Worm (Caenorhabditis elegans): ENCODE data around the gene Y110A2AL.10.

Gene Y110A2AL.10

ce11 chrII:2871816-2872215 lies at the start of gene Y110A2AL.10:
Y110A2AL.10 (minus strand) TSS chrII:2871916.
- TF ChIP-seq cog-1 (tag; optimal IDR thresholded peaks at IDR 0.05) = no peak
- TF ChIP-seq med-1 (GFP tag; optimal IDR thresholded peaks at IDR 0.05; ENCODE audit: insufficient read depth) = no peak
- no peak for TF ChIP-seq T22C8.4 (GFP tag; IDR thresholded peaks at IDR 0.05)
- TF ChIP-seq tab-1 (GFP tag; IDR thresholded peaks at IDR 0.05) = no peak
- TF ChIP-seq ref-1 (GFP tag; conservative IDR thresholded peaks at IDR 0.05) = no peak
- no peak for TF ChIP-seq flt-1 (GFP tag; IDR thresholded peaks at IDR 0.05)
- no peak for TF ChIP-seq ztf-23 (GFP tag; IDR thresholded peaks at IDR 0.05)
- no peak for TF ChIP-seq klf-2 (GFP tag; conservative IDR thresholded peaks at IDR 0.05)
- no peak for TF ChIP-seq ztf-29 (GFP tag; IDR thresholded peaks at IDR 0.05)

- TF ChIP-seq tab-1 (GFP tag; IDR thresholded peaks at IDR 0.05) (no peak), cog-1 (tag; optimal IDR thresholded peaks at IDR 0.05) (no peak), ref-1 (GFP tag; conservative IDR thresholded peaks at IDR 0.05) (no peak)
Measured at ce11 chrII:2920817-2921458, 49.2 kb upstream of the Y110A2AL.10 start.

DNA sequence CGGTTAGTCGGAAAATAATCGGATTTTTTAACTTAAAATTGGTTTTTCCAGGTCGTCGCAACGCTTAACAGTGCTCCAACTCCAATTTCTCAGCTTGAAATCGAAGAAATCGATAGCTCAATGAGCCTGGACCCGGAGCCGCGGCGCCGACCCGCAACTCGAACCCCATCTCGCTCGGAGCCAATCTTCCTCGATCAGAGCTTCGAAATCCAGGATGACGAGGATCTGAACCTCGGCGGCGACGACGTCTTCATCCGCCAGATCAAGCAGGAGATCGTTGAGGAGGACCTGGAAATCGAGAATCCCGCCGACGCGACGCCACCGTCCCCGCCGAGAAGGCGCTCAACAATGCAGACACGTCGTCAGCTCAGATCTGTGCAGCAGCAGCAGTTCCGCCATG lies 48.5 kb upstream of the Y110A2AL.10 start:
- TF ChIP-seq ztf-23 (GFP tag; IDR thresholded peaks at IDR 0.05) (no peak), cog-1 (tag; optimal IDR thresholded peaks at IDR 0.05) (no peak), tab-1 (GFP tag; IDR thresholded peaks at IDR 0.05) (no peak), klf-2 (GFP tag; conservative IDR thresholded peaks at IDR 0.05) (no peak), med-1 (GFP tag; optimal IDR thresholded peaks at IDR 0.05; ENCODE audit: insufficient read depth) (no peak), ref-1 (GFP tag; conservative IDR thresholded peaks at IDR 0.05) (no peak), flt-1 (GFP tag; IDR thresholded peaks at IDR 0.05) (no peak), ztf-29 (GFP tag; IDR thresholded peaks at IDR 0.05) (no peak), T22C8.4 (GFP tag; IDR thresholded peaks at IDR 0.05) (no peak)

DNA sequence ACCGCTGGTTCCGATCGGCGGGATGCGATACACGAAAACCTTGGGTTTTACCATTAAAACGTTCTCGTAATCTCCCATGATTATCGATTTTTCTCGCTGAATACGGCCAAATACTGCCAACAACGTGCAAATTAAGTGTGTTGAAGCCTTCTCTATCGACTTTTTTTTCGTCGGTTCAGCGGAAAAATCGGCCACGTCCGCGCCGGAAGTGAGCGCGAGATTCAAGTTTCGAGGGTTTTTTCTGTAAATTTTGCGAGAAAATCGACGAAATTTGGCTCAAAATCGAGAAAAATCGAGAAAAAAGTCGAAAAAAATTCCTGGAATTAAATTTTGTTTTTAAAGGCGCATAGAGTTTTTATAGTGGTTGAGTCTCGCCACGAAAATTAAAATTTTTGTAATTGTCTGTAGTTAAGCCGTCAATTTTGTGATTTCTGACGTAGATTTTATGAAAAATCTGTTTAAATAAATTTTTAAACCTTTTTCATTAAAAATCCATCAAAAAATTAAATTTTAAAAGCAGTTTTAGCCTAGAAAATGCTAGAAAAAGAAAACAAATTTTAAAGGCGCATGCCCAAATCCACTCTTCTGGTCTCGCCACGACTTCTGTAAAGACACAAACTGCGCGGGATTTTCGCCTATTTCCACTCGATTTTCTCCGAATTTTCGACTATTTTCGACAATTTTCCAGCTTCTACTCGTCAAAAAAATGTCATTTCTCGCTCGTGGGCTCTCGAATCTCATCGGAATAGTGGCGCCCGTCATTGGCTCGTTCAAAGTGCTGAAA lies 47.5 kb upstream of the Y110A2AL.10 start, which contains the start of the genes ncap-1 and Y110A2AR.1:
Gene ncap-1, minus strand, starts transcription at position 241 of the 784 bp plus-strand sequence.
Gene Y110A2AR.1, plus strand, starts transcription at position 637 of the 784 bp plus-strand sequence.
- no peak for TF ChIP-seq flt-1 (GFP tag; IDR thresholded peaks at IDR 0.05)
- 0 out of 2 replicates have a peak, but pooled peaks have one; percentile 10 for TF ChIP-seq T22C8.4 (GFP tag; IDR thresholded peaks at IDR 0.05)

ce11 chrII:2913505-2913904 lies 41.8 kb upstream of the Y110A2AL.10 start, which contains the start of gene ubc-15:
ubc-15 (minus strand) TSS chrII:2913605.
- TF ChIP-seq flt-1 (GFP tag; IDR thresholded peaks at IDR 0.05) (no peak), T22C8.4 (GFP tag; IDR thresholded peaks at IDR 0.05) (no peak)

DNA sequence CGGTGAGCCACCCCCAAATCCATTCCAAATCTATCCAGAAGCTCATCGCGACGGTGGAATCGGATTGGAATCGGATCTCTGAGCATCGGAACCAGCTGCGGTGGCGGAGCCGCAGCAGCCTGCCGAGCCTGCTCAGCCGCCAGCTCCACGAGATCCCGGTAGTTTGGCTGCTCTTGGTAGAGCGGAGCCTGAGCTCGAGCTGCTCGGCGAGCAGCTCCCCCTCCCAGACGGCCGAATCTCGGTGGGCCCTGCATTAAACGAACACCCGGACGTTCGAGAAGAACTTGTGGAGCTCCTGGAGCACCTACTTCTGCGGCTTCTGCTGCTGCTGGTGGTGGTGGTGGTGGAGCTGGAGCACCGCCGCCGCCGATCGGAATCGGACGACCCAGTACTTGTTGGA lies 32.0 kb upstream of the Y110A2AL.10 start:
- TF ChIP-seq klf-2 (GFP tag; conservative IDR thresholded peaks at IDR 0.05) = no peak
- no peak for TF ChIP-seq ztf-23 (GFP tag; IDR thresholded peaks at IDR 0.05)
- no peak for TF ChIP-seq med-1 (GFP tag; optimal IDR thresholded peaks at IDR 0.05; ENCODE audit: insufficient read depth)
- TF ChIP-seq tab-1 (GFP tag; IDR thresholded peaks at IDR 0.05) = no peak
- no peak for TF ChIP-seq flt-1 (GFP tag; IDR thresholded peaks at IDR 0.05)
- TF ChIP-seq ztf-29 (GFP tag; IDR thresholded peaks at IDR 0.05) = no peak
- no peak for TF ChIP-seq cog-1 (tag; optimal IDR thresholded peaks at IDR 0.05)
- no peak for TF ChIP-seq T22C8.4 (GFP tag; IDR thresholded peaks at IDR 0.05)

- TF ChIP-seq med-1 (GFP tag; optimal IDR thresholded peaks at IDR 0.05; ENCODE audit: insufficient read depth) (no peak), ztf-23 (GFP tag; IDR thresholded peaks at IDR 0.05) (no peak), ref-1 (GFP tag; conservative IDR thresholded peaks at IDR 0.05) (no peak), cog-1 (tag; optimal IDR thresholded peaks at IDR 0.05) (no peak), klf-2 (GFP tag; conservative IDR thresholded peaks at IDR 0.05) (no peak), T22C8.4 (GFP tag; IDR thresholded peaks at IDR 0.05) (peak; percentile 61; the same call in 1 of the 2 replicates)
Measured at ce11 chrII:2901158-2901557, 29.4 kb upstream of the Y110A2AL.10 start.

DNA sequence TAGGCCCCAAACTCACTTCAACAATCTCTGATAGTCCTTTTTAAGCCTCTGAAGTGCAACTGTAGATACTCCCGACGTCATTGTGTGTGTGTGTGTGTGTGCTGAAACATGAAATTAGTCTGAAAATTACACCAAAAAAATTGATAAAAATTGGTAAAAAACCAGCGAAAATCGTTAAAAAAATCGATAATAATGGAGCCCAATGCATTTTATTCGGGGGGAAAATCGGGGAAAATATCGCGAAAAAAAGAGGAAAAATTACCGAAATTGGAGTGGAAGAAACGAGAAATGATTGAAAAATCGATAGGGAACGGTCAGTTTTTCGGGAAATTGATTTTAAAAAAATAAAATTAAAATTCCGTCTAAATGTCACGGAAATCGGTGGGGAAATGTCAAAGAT lies 28.5 kb upstream of the Y110A2AL.10 start, which contains the start of gene ubc-26:
Gene ubc-26, minus strand, starts transcription at position 101 of the 400 bp plus-strand sequence.
- TF ChIP-seq flt-1 (GFP tag; IDR thresholded peaks at IDR 0.05) (no peak), cog-1 (tag; optimal IDR thresholded peaks at IDR 0.05) (no peak), T22C8.4 (GFP tag; IDR thresholded peaks at IDR 0.05) (no peak), klf-2 (GFP tag; conservative IDR thresholded peaks at IDR 0.05) (no peak)

DNA sequence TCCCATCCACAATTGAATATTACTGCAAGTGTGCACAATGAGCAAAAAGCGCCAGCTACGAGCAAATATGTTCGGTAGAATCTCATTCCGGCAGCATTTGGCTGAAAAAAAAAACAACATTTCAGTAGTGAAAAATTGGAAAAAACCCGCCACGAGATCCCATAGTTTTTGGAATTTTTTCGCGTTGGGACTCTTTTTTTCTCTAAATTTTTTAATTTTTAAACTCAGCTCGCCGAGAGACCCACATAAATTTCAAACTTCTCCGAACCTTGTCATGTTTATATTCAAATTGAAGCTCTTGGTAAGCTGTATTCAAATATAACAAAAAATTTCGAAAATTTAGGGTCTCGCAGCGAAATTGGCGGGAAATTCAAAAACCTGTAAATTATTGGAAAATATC lies 22.6 kb upstream of the Y110A2AL.10 start, which contains the start of gene sqv-2:
Gene sqv-2, minus strand, starts transcription at position 101 of the 400 bp plus-strand sequence.
- TF ChIP-seq flt-1 (GFP tag; IDR thresholded peaks at IDR 0.05) = no peak
- no peak for TF ChIP-seq ref-1 (GFP tag; conservative IDR thresholded peaks at IDR 0.05)
- no peak for TF ChIP-seq ztf-23 (GFP tag; IDR thresholded peaks at IDR 0.05)

DNA sequence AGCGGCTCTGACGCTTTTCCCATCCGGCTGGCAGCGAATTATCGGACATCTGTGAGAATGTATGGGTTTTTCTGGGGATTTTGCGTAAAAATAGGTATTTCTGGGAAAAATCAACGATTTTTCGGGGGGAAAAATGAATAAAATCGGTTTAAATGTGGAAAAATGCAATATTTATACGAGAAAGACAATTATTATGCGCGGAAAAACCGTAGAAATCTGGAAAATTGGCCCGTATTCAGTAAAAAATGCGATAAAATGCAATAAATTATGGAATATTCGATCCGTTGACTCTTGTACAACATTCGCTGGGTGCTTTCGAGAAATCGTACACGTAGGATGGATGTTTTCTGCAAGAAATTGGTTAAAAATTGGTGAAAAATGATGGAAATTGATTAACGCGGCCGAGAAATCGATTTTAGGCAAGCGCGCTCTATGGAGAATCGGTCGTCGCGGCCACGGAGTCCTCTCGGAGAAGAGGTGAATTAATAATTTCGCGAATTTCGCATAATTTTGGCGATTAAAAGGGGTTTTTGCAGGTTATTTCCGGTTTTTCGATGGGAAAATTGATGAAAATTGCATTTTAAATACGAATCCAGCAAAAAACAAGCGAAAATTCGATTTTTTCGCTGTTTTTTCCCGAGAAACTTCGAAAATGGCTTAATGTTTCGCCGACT lies 17.4 kb upstream of the Y110A2AL.10 start, which contains the start of gene pinn-1:
Gene pinn-1, minus strand, starts transcription at position 51 of the 674 bp plus-strand sequence.
- peak; percentile 86 for TF ChIP-seq flt-1 (GFP tag; IDR thresholded peaks at IDR 0.05)
- TF ChIP-seq cog-1 (tag; optimal IDR thresholded peaks at IDR 0.05) = peak; percentile 69
- no peak for TF ChIP-seq ztf-29 (GFP tag; IDR thresholded peaks at IDR 0.05)
- TF ChIP-seq ztf-23 (GFP tag; IDR thresholded peaks at IDR 0.05) = peak; percentile 82
- peak; percentile 71; the same call in 1 of the 2 replicates for TF ChIP-seq klf-2 (GFP tag; conservative IDR thresholded peaks at IDR 0.05)
- TF ChIP-seq ref-1 (GFP tag; conservative IDR thresholded peaks at IDR 0.05) = no peak
- TF ChIP-seq med-1 (GFP tag; optimal IDR thresholded peaks at IDR 0.05; ENCODE audit: insufficient read depth) = no peak
- peak; percentile 93 for TF ChIP-seq T22C8.4 (GFP tag; IDR thresholded peaks at IDR 0.05)
